Worm (Caenorhabditis elegans): ENCODE data around the gene odr-1.

odr-1 gene

ce11 chrX:13506043-13506442 is 44.7 kb downstream of the odr-1 start:
- TF ChIP-seq unc-42 (tag; optimal IDR thresholded peaks at IDR 0.05) = peak; percentile 42
- TF ChIP-seq ref-2 (tag; optimal IDR thresholded peaks at IDR 0.05) = no peak
- TF ChIP-seq ceh-31 (tag; optimal IDR thresholded peaks at IDR 0.05) = peak; percentile 8

- TF ChIP-seq unc-42 (tag; optimal IDR thresholded peaks at IDR 0.05) = peak; percentile 5
- TF ChIP-seq nfya-1 (tag; optimal IDR thresholded peaks at IDR 0.05) = no peak
These were observed 45.6 kb downstream of the odr-1 start for ce11 chrX:13505201-13505600.

- TF ChIP-seq ceh-14 (tag; optimal IDR thresholded peaks at IDR 0.05) = peak; percentile 1
- peak; percentile 43 for TF ChIP-seq ceh-31 (tag; optimal IDR thresholded peaks at IDR 0.05)
- peak; percentile 25 for TF ChIP-seq dmd-4 (tag; optimal IDR thresholded peaks at IDR 0.05; ENCODE audit: borderline replicate concordance)
- no peak for TF ChIP-seq pha-2 (tag; optimal IDR thresholded peaks at IDR 0.05)
- TF ChIP-seq unc-42 (tag; optimal IDR thresholded peaks at IDR 0.05) = peak; percentile 34
- TF ChIP-seq nfya-1 (tag; optimal IDR thresholded peaks at IDR 0.05) = peak; percentile 19
- no peak for TF ChIP-seq npax-4 (tag; optimal IDR thresholded peaks at IDR 0.05)
- TF ChIP-seq sdc-2 (tag; optimal IDR thresholded peaks at IDR 0.05) = peak; percentile 51
- TF ChIP-seq ceh-19 (GFP tag; optimal IDR thresholded peaks at IDR 0.05) = peak; percentile 2
These were observed 47.0 kb downstream of the odr-1 start for ce11 chrX:13503839-13504238.

ce11 chrX:13502282-13502681 is 48.5 kb downstream of the odr-1 start:
- peak; percentile 65 for TF ChIP-seq unc-42 (tag; optimal IDR thresholded peaks at IDR 0.05)
- no peak for TF ChIP-seq F13H6.1 (tag; optimal IDR thresholded peaks at IDR 0.05)
- peak; percentile 79 for TF ChIP-seq ceh-31 (tag; optimal IDR thresholded peaks at IDR 0.05)
- TF ChIP-seq ceh-19 (GFP tag; optimal IDR thresholded peaks at IDR 0.05) = no peak
- TF ChIP-seq hlh-15 (tag; optimal IDR thresholded peaks at IDR 0.05) = no peak
- no peak for TF ChIP-seq Y22D7AL.16 (tag; optimal IDR thresholded peaks at IDR 0.05)
- no peak for TF ChIP-seq madf-2 (tag; optimal IDR thresholded peaks at IDR 0.05)
- TF ChIP-seq sdc-2 (tag; optimal IDR thresholded peaks at IDR 0.05) = peak; percentile 26
- TF ChIP-seq odd-2 (tag; optimal IDR thresholded peaks at IDR 0.05) = no peak
- no peak for TF ChIP-seq ceh-45 (GFP tag; IDR thresholded peaks at IDR 0.05)
- TF ChIP-seq hlh-30 (tag; optimal IDR thresholded peaks at IDR 0.05; ENCODE audit: insufficient read depth) = no peak
- no peak for TF ChIP-seq K02D7.2 (tag; optimal IDR thresholded peaks at IDR 0.05)
- TF ChIP-seq nfya-1 (tag; optimal IDR thresholded peaks at IDR 0.05) = peak; percentile 27
- TF ChIP-seq T23F11.4 (GFP tag; optimal IDR thresholded peaks at IDR 0.05) = no peak

ce11 chrX:13500568-13500967 is 50.2 kb downstream of the odr-1 start, which contains the start of gene sad-1:
sad-1 (minus strand) TSS chrX:13500668.
- no peak for TF ChIP-seq sdc-2 (tag; optimal IDR thresholded peaks at IDR 0.05)
- TF ChIP-seq lim-6 (tag; optimal IDR thresholded peaks at IDR 0.05) = no peak
- no peak for TF ChIP-seq npax-4 (tag; optimal IDR thresholded peaks at IDR 0.05)
- no peak for TF ChIP-seq elt-4 (tag; optimal IDR thresholded peaks at IDR 0.05)
- TF ChIP-seq pag-3 (tag; optimal IDR thresholded peaks at IDR 0.05; ENCODE audit: borderline replicate concordance) = no peak
- TF ChIP-seq K09A11.1 (tag; optimal IDR thresholded peaks at IDR 0.05; ENCODE audit: insufficient read depth) = no peak
- no peak for TF ChIP-seq eyg-1 (tag; optimal IDR thresholded peaks at IDR 0.05)
- TF ChIP-seq unc-42 (tag; optimal IDR thresholded peaks at IDR 0.05) = no peak
- TF ChIP-seq ceh-9 (tag; optimal IDR thresholded peaks at IDR 0.05) = no peak
- TF ChIP-seq sox-2 (GFP tag; IDR thresholded peaks at IDR 0.05) = no peak

DNA sequence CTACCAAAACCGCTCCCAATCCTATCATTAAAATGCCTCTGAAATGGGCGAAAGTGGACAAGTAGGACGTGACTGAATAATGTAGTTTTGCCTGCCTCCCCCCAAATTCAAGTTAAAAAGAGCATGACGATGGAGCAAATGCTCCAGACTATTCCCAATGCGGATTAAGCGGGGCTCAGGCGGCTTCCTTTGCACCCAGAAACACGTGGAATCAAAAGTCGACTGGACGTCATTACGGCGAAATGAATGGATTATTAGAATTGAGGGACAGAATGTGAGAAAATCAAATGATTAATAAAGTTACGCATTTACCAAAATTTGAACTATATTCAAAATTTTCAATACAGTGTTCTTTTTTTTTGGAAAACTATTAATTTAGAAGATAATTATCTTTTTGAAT is 50.9 kb downstream of the odr-1 start:
- TF ChIP-seq hlh-15 (tag; optimal IDR thresholded peaks at IDR 0.05) = no peak
- no peak for TF ChIP-seq ama-1 (optimal IDR thresholded peaks at IDR 0.05)
- TF ChIP-seq lin-11 (tag; optimal IDR thresholded peaks at IDR 0.05) = no peak
- TF ChIP-seq sox-4 (tag; optimal IDR thresholded peaks at IDR 0.05) = no peak
- TF ChIP-seq pros-1 (tag; optimal IDR thresholded peaks at IDR 0.05) = no peak
- no peak for TF ChIP-seq gmeb-2 (tag; optimal IDR thresholded peaks at IDR 0.05)
- no peak for TF ChIP-seq ceh-31 (tag; optimal IDR thresholded peaks at IDR 0.05)
- TF ChIP-seq ceh-6 (GFP tag; optimal IDR thresholded peaks at IDR 0.05) = no peak
- no peak for TF ChIP-seq ceh-48 (tag; optimal IDR thresholded peaks at IDR 0.05)
- TF ChIP-seq madf-2 (tag; optimal IDR thresholded peaks at IDR 0.05) = no peak
- TF ChIP-seq T23F11.4 (GFP tag; optimal IDR thresholded peaks at IDR 0.05) = no peak
- no peak for TF ChIP-seq ceh-19 (GFP tag; optimal IDR thresholded peaks at IDR 0.05)
- TF ChIP-seq eyg-1 (tag; optimal IDR thresholded peaks at IDR 0.05) = no peak

All from whole organism, late embryonic.